Worm (Caenorhabditis elegans): ENCODE measurements around the gene nspb-2.

nspb-2 gene

ce11 chrIV:6627798-6628197, 36.3 kb downstream of the nspb-2 start, which contains the start of gene cest-5.2:
Gene cest-5.2 (minus strand): TSS chrIV:6627925.
- TF ChIP-seq elt-2 (tag; optimal IDR thresholded peaks at IDR 0.05) (peak; percentile 51), nhr-90 (tag; optimal IDR thresholded peaks at IDR 0.05; ENCODE audit: poor library complexity) (peak; percentile 9), jun-1 (tag; optimal IDR thresholded peaks at IDR 0.05) (no peak)

- TF ChIP-seq C04F5.9 (tag; optimal IDR thresholded peaks at IDR 0.05) (peak; percentile 86), mef-2 (tag; optimal IDR thresholded peaks at IDR 0.05) (no peak), pax-3 (tag; optimal IDR thresholded peaks at IDR 0.05) (peak; percentile 86), ceh-90 (tag; optimal IDR thresholded peaks at IDR 0.05) (peak; percentile 93), nhr-47 (tag; optimal IDR thresholded peaks at IDR 0.05) (peak; percentile 93), nhr-19 (GFP tag; conservative IDR thresholded peaks at IDR 0.05) (peak; percentile 85), fkh-8 (tag; optimal IDR thresholded peaks at IDR 0.05) (peak; percentile 81), unc-62 (GFP tag; optimal IDR thresholded peaks at IDR 0.05) (no peak), egl-27 (tag; optimal IDR thresholded peaks at IDR 0.05) (no peak), nhr-11 (tag; optimal IDR thresholded peaks at IDR 0.05) (peak; percentile 3), swsn-7 (tag; optimal IDR thresholded peaks at IDR 0.05) (peak; percentile 82), nhr-237 (tag; optimal IDR thresholded peaks at IDR 0.05) (no peak), snpc-4 (tag; optimal IDR thresholded peaks at IDR 0.05) (peak; percentile 53), ama-1 (optimal IDR thresholded peaks at IDR 0.05) (no peak), fos-1 (tag; optimal IDR thresholded peaks at IDR 0.05) (peak; percentile 29), skn-1 (tag; optimal IDR thresholded peaks at IDR 0.05) (peak; percentile 77), nhr-20 (tag; optimal IDR thresholded peaks at IDR 0.05) (peak; percentile 80), nhr-77 (tag; optimal IDR thresholded peaks at IDR 0.05) (peak; percentile 36), ces-1 (GFP tag; optimal IDR thresholded peaks at IDR 0.05) (no peak), ceh-82 (tag; optimal IDR thresholded peaks at IDR 0.05) (peak; percentile 48 to 79 (median 61)), sup-37 (GFP tag; optimal IDR thresholded peaks at IDR 0.05) (peak; percentile 30), ets-5 (GFP tag; IDR thresholded peaks at IDR 0.05) (no peak), elt-3 (tag; optimal IDR thresholded peaks at IDR 0.05) (peak in 1 of 6 experiments; percentile 46), rnt-1 (tag; optimal IDR thresholded peaks at IDR 0.05) (peak; percentile 98), aly-2 (tag; optimal IDR thresholded peaks at IDR 0.05) (no peak), Y116A8C.19 (tag; optimal IDR thresholded peaks at IDR 0.05; ENCODE audit: borderline replicate concordance) (peak; percentile 34), vab-15 (tag; optimal IDR thresholded peaks at IDR 0.05) (peak; percentile 60), lin-39 (tag; optimal IDR thresholded peaks at IDR 0.05) (peak; percentile 66), jun-1 (tag; optimal IDR thresholded peaks at IDR 0.05) (peak; percentile 52), dsc-1 (tag; optimal IDR thresholded peaks at IDR 0.05) (peak; percentile 88), efl-3 (GFP tag; optimal IDR thresholded peaks at IDR 0.05) (no peak), hlh-4 (tag; optimal IDR thresholded peaks at IDR 0.05) (peak; percentile 28), C16A3.4 (tag; optimal IDR thresholded peaks at IDR 0.05) (peak; percentile 66), nhr-12 (tag; optimal IDR thresholded peaks at IDR 0.05) (no peak), blmp-1 (tag; optimal IDR thresholded peaks at IDR 0.05) (peak; percentile 51), lsy-2 (tag; optimal IDR thresholded peaks at IDR 0.05) (peak; percentile 78 to 82), lir-3 (tag; optimal IDR thresholded peaks at IDR 0.05; ENCODE audit: poor library complexity) (peak; percentile 96), nhr-28 (tag; optimal IDR thresholded peaks at IDR 0.05) (no peak), fkh-4 (tag; optimal IDR thresholded peaks at IDR 0.05; ENCODE audit: borderline replicate concordance) (peak; percentile 91), ceh-63 (GFP tag; optimal IDR thresholded peaks at IDR 0.05) (no peak), lin-15B (tag; optimal IDR thresholded peaks at IDR 0.05) (peak; percentile 62), ceh-88 (GFP tag; IDR thresholded peaks at IDR 0.05) (peak; percentile 70), efl-1 (optimal IDR thresholded peaks at IDR 0.05) (peak; percentile 64 to 95), efl-1 (GFP tag; optimal IDR thresholded peaks at IDR 0.05 in 1 of 2) (peak; percentile 95 to 99), unc-30 (tag; optimal IDR thresholded peaks at IDR 0.05) (no peak), xbp-1 (tag; optimal IDR thresholded peaks at IDR 0.05) (peak; percentile 82), mep-1 (tag; optimal IDR thresholded peaks at IDR 0.05) (no peak), ceh-8 (GFP tag; optimal IDR thresholded peaks at IDR 0.05) (no peak), zag-1 (tag; optimal IDR thresholded peaks at IDR 0.05) (no peak)
Measured at ce11 chrIV:6631704-6632272, 40.3 kb downstream of the nspb-2 start, which contains the start of the genes cest-5.1 and C01B10.9. Gene cest-5.1 (minus strand): TSS chrIV:6631754. Gene C01B10.9 (plus strand): TSS chrIV:6632222.
